Fruit fly (Drosophila melanogaster) whole organism, wandering third instar larva: ENCODE data around the gene CG17549.

Experiments used
- OdsH ChIP-seq: fragments of 200-800 bp; sonication (Bioruptor generic); optimal IDR thresholded peaks from 2 replicates; lab custom pipeline; 2016; ENCODE audit warnings: missing biosample characterization, mild to moderate bottlenecking, missing genetic modification characterization
- dl ChIP-seq, 2 experiments: fragments of 175-275, 200-275 bp in 1 of 2; fragments of 200-275 bp in 1 of 2; sonication (Bioruptor generic); optimal IDR thresholded peaks; lab custom pipeline; 2018; ENCODE audit warnings: mild to moderate bottlenecking in 2 of 2, missing biosample characterization in 2 of 2, missing genetic modification characterization in 2 of 2, moderate library complexity in 2 of 2; ENCODE audit not compliant: partially characterized antibody in 2 of 2, insufficient read depth in 1 of 2
- dmrt93B ChIP-seq: fragments of 200-800 bp; sonication (Bioruptor generic); optimal IDR thresholded peaks from 2 replicates; lab custom pipeline; 2018; ENCODE audit warnings: missing biosample characterization, mild to moderate bottlenecking, missing genetic modification characterization
- ey ChIP-seq: fragments of 200-800 bp; sonication (Bioruptor generic); optimal IDR thresholded peaks from 2 replicates; lab custom pipeline; 2016; ENCODE audit warnings: missing biosample characterization, missing genetic modification characterization
- foxo ChIP-seq, 2 experiments: fragments of 200-800 bp; sonication (Bioruptor generic); optimal IDR thresholded peaks; 2 replicates in 1 of 2; 3 replicates in 1 of 2; lab custom pipeline; 2016 to 2017; ENCODE audit warnings: missing biosample characterization in 2 of 2, missing genetic modification characterization in 2 of 2
- jim ChIP-seq: fragments of 175-275, 200-325 bp; sonication (Bioruptor generic); optimal IDR thresholded peaks from 2 replicates; lab custom pipeline; 2016; ENCODE audit warnings: missing biosample characterization, mild to moderate bottlenecking, missing genetic modification characterization

DNA sequence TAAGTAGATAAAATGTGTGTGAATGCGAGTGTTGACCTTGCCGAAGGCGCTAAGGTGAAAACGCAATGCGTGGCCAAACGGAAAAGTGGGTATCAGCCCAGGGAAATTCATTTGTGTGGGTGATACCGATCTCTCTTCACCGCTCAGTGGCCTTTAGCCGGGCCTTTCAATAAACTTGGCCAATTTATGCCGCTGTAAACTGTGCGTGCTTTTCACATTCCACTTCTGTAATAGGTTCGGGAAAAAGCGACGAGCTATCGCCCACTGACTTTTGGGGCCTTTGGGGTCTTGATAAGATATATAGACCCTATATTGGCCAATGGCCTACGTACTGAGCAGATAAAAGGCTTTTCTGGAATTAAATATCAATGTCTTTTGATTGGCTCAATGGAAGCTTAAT, 31.7 kb upstream of the CG17549 start:
- TF ChIP-seq dmrt93B: no peak
- no peak for TF ChIP-seq dl (GFP tag; optimal IDR thresholded peaks at IDR 0.05; lab: Kevin White, UChicago; ENCODE audit: insufficient read depth in 1 of 2, partially characterized antibody in 2 of 2)
- no peak for TF ChIP-seq ey (GFP tag; lab: Kevin White, UChicago)
- TF ChIP-seq foxo (GFP tag; optimal IDR thresholded peaks at IDR 0.05; lab: Kevin White, UChicago): no peak
- TF ChIP-seq OdsH: no peak
- no peak for TF ChIP-seq jim (GFP tag; lab: Kevin White, UChicago)
